Worm (Caenorhabditis elegans) whole organism, L4/young adult: Measurements from ENCODE around the gene F32D8.12.
A peak's percentile ranks its signal among the peaks of the same experiment; 100 is the strongest.

Source experiments
- W03F9.2 ChIP-seq: fragments of 150-350 bp; optimal IDR thresholded peaks from 2 replicates; lab custom pipeline; 2014; ENCODE audit warnings: missing biosample characterization, missing genetic modification characterization
- dao-5 ChIP-seq: sonication (generic microtip); optimal IDR thresholded peaks from 2 replicates; lab custom pipeline; 2016; ENCODE audit warnings: missing genotype, missing genetic modification characterization, moderate library complexity, missing compliant biosample characterization
- him-1 ChIP-seq: sonication (generic microtip); optimal IDR thresholded peaks from 2 replicates; lab custom pipeline; 2016; ENCODE audit warnings: missing genotype, missing genetic modification reagents, missing genetic modification characterization, missing compliant biosample characterization

F32D8.12 gene

ce11 chrV:10889774-10890173 lies 1.1 kb downstream of the F32D8.12 start:
- TF ChIP-seq him-1 (tag; lab: Kevin White, UChicago): no peak
- no peak for TF ChIP-seq dao-5 (tag; lab: Kevin White, UChicago)
- TF ChIP-seq W03F9.2: no peak

ce11 chrV:10889036-10889435 lies 1.8 kb downstream of the F32D8.12 start, which contains the start of gene F32D8.11:
F32D8.11 (minus strand) TSS chrV:10889136.
- TF ChIP-seq dao-5 (tag; lab: Kevin White, UChicago): no peak
- TF ChIP-seq him-1 (tag; lab: Kevin White, UChicago): no peak
- no peak for TF ChIP-seq W03F9.2

- TF ChIP-seq W03F9.2 (no peak), him-1 (tag; lab: Kevin White, UChicago) (no peak), dao-5 (tag; lab: Kevin White, UChicago) (no peak)
Measured at ce11 chrV:10888153-10888552, 2.7 kb downstream of the F32D8.12 start.

DNA sequence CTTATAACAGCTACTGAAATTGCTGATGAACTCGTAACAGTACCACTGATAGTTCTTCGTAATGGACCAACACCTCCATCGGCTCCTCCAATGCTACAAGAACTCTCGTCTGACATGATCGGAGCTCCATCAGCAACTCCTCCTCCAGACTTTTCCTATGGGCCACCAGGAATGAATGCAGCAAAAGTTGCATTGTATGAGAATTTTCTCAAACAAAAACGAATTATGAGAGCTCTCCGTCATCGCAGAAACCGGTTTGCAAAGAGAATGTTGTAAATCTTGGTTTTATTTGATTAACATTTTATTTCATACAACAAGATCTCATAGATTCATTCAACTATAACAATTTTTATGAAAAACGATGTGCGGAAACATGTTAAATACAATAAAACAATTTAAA lies 3.3 kb downstream of the F32D8.12 start:
- TF ChIP-seq him-1 (tag; lab: Kevin White, UChicago): no peak
- no peak for TF ChIP-seq dao-5 (tag; lab: Kevin White, UChicago)
- TF ChIP-seq W03F9.2: no peak

- TF ChIP-seq W03F9.2 (no peak), dao-5 (tag; lab: Kevin White, UChicago) (no peak), him-1 (tag; lab: Kevin White, UChicago) (no peak)
Measured at ce11 chrV:10886405-10886887, 4.4 kb downstream of the F32D8.12 start, which contains the start of gene F32D8.3. F32D8.3 (plus strand) TSS chrV:10886837.

DNA sequence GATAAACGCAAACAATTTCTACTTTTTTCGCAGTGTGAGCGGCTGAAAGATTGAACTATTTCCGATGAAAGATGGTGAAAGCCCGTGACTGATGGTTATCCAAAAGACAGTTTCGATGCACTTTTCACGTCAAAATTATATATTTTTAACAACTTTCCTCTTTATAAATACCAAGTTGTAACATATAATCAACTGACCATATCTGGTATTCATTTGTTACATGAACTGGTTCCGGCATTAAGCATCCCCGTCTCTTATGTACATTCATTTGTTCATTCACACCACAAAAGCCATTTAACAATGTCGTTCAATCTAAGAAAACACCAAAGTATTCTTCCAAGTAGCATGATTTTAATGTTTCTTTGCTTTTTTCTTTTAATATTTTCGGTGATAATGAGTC lies 7.3 kb downstream of the F32D8.12 start, which contains the start of gene F32D8.2:
Gene F32D8.2 (plus strand): TSS at position 301 of the 400 bp plus-strand sequence.
- TF ChIP-seq dao-5 (tag; lab: Kevin White, UChicago) (no peak), W03F9.2 (no peak), him-1 (tag; lab: Kevin White, UChicago) (no peak)

ce11 chrV:10880138-10880882 lies 10.5 kb downstream of the F32D8.12 start, which contains the start of gene F32D8.1:
F32D8.1 (plus strand) TSS chrV:10880832.
- TF ChIP-seq him-1 (tag; lab: Kevin White, UChicago) (no peak), dao-5 (tag; lab: Kevin White, UChicago) (no peak), W03F9.2 (no peak)

ce11 chrV:10877808-10878600 lies 12.8 kb downstream of the F32D8.12 start:
- TF ChIP-seq dao-5 (tag; lab: Kevin White, UChicago) (no peak), W03F9.2 (no peak), him-1 (tag; lab: Kevin White, UChicago) (no peak)

- TF ChIP-seq him-1 (tag; lab: Kevin White, UChicago): no peak
- TF ChIP-seq W03F9.2: no peak
- TF ChIP-seq dao-5 (tag; lab: Kevin White, UChicago): no peak
Measured at ce11 chrV:10876512-10876911, 14.3 kb downstream of the F32D8.12 start.

DNA sequence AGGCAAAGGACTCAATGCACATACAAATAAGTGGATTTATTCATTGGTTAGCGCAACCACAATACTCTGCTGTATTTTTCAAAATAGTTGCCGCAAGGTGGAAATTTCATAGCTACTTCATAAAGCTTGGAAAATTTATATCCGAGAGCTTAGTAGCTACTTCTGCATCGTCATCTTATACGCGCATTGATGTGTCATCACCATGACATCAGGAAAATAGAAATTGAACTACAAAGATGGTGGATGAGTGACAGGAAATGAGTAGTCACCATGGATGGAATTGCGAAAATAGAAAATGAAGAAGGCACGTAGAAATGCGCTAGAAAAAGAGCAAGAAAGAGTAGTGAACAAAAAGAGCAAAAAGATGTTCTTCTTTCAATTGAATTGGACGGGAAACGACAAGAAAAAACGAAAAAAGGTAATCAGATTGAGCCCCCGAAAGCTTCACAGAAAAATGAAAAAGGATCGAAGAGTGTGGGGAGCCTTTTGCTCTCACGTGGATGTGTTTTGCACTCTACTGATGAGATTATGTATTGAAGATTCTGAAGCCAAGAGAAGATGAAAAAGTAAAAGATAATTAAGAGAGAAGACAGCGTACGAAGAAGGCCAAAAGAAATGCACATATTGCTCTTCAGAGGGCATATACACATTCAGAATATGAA lies 15.8 kb downstream of the F32D8.12 start:
- TF ChIP-seq W03F9.2 (no peak), dao-5 (tag; lab: Kevin White, UChicago) (no peak), him-1 (tag; lab: Kevin White, UChicago) (no peak)

- TF ChIP-seq him-1 (tag; lab: Kevin White, UChicago): no peak
- no peak for TF ChIP-seq dao-5 (tag; lab: Kevin White, UChicago)
- no peak for TF ChIP-seq W03F9.2
Measured at ce11 chrV:10873190-10873589, 17.6 kb downstream of the F32D8.12 start.

DNA sequence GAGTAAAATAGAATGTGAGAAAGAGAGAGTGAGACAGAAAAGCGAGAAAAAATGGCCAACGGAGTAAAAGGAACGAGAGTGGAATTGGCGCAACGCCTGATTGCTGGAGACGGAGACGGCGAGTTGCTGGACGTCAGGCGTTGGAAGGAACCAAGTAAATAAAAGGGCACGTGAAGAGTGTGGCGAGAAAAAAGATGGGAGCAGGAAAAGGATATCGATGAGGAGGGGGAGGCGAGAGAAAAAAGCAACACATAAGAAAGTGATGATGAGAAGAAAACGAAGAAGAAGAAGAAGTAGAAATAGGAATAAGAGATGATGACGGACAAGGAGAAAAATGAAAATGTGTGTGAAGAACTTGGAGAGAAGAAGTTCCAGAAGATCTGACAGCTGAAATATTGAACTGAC lies 19.4 kb downstream of the F32D8.12 start:
- TF ChIP-seq him-1 (tag; lab: Kevin White, UChicago) (peak; percentile 88), dao-5 (tag; lab: Kevin White, UChicago) (no peak), W03F9.2 (peak; percentile 25)

DNA sequence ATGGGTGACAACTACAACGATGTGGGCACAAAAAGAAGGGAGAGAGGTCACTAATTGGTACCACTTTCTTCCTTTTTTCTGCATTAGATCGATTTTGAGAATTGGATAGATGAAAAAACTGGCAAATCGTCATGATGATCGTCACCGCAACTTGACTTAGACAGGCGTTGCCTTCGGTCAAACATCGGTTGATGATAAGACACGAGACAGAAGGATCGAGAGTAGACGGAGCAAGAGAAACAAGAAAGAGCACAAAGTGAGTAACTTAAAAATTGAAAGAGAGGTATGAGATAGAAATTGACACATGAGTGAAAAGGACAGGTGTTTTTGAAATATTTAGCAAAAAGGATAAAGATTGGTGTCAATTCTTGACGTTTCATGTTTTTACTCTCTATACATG lies 20.8 kb downstream of the F32D8.12 start:
- TF ChIP-seq dao-5 (tag; lab: Kevin White, UChicago): no peak
- no peak for TF ChIP-seq W03F9.2
- TF ChIP-seq him-1 (tag; lab: Kevin White, UChicago): no peak
